Fruit fly (Drosophila melanogaster): ENCODE results near the gene CG13004.
A peak's percentile ranks its signal among the peaks of the same experiment; 100 is the strongest.

Gene CG13004

DNA sequence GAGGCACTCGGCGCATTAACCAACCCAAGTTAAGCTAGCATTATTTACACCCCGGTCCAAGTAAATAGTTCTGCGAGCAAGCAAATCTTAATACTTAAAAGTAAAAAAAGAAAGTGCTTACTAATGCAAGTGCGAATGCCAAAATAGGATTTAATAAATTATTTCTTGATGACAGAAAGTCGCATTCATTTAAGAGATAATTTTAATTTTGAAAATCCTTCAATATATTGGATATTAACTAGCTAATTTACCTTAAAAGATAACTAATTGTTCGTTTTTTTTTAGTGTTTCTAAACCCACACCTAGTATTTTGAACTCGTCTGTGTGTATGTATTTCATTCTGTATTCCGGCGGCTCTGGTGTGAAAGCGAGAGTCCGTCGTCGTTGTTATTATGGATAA lies 19.4 kb upstream of the CG13004 start (continued):
- TF ChIP-seq stc (GFP tag; IDR thresholded peaks at IDR 0.05) = peak; percentile 52
- peak; percentile 47 for TF ChIP-seq esg (GFP tag; conservative IDR thresholded peaks at IDR 0.05)
- peak; percentile 12 for TF ChIP-seq caup (GFP tag; optimal IDR thresholded peaks at IDR 0.05; ENCODE audit: severe bottlenecking)
- peak; percentile 61 for TF ChIP-seq HLH3B (GFP tag; IDR thresholded peaks at IDR 0.05)
- no peak for TF ChIP-seq Doc2 (GFP tag; IDR thresholded peaks at IDR 0.05)
- peak; percentile 26 for TF ChIP-seq CG10654 (GFP tag; optimal IDR thresholded peaks at IDR 0.05)
- TF ChIP-seq Vsx1 (GFP tag; optimal IDR thresholded peaks at IDR 0.05) = peak; percentile 31
- TF ChIP-seq ase (GFP tag; IDR thresholded peaks at IDR 0.05) = peak; percentile 14; the same call in 1 of the 3 replicates
- TF ChIP-seq Hr51 (GFP tag; optimal IDR thresholded peaks at IDR 0.05) = peak in 1 of 2 experiments; percentile 80
- TF ChIP-seq Ptx1 (GFP tag; IDR thresholded peaks at IDR 0.05) = peak; percentile 65; the same call in 1 of the 2 replicates
- peak; percentile 9 for TF ChIP-seq CG1602 (GFP tag; optimal IDR thresholded peaks at IDR 0.05)
- TF ChIP-seq Ets65A (GFP tag) = peak; percentile 80
- peak; percentile 51 for TF ChIP-seq CG12659 (GFP tag; optimal IDR thresholded peaks at IDR 0.05)
- TF ChIP-seq cad (GFP tag; optimal IDR thresholded peaks at IDR 0.05) = no peak
- no peak for TF ChIP-seq sim (GFP tag; IDR thresholded peaks at IDR 0.05)
- TF ChIP-seq CG17385 (GFP tag; optimal IDR thresholded peaks at IDR 0.05) = peak; percentile 50
- peak; percentile 45 for TF ChIP-seq CG12219 (GFP tag; optimal IDR thresholded peaks at IDR 0.05)
- TF ChIP-seq Lim3 (GFP tag; IDR thresholded peaks at IDR 0.05) = no peak
- 0 out of 2 replicates have a peak, but pooled peaks have one; percentile 23 for TF ChIP-seq H2.0 (GFP tag; IDR thresholded peaks at IDR 0.05)
- TF ChIP-seq unpg (GFP tag; optimal IDR thresholded peaks at IDR 0.05) = peak; percentile 73
- no peak for TF ChIP-seq C15 (GFP tag; IDR thresholded peaks at IDR 0.05)
- no peak for TF ChIP-seq fd64A (GFP tag; optimal IDR thresholded peaks at IDR 0.05)
- TF ChIP-seq tio (GFP tag; optimal IDR thresholded peaks at IDR 0.05) = peak; percentile 28
- TF ChIP-seq CG5245 (GFP tag; optimal IDR thresholded peaks at IDR 0.05) = peak; percentile 10
- peak; percentile 69 for TF ChIP-seq Asciz (GFP tag; optimal IDR thresholded peaks at IDR 0.05)
- peak; percentile 13 for TF ChIP-seq Fer3 (tag; optimal IDR thresholded peaks at IDR 0.05)
- TF ChIP-seq Hr78 (GFP tag; optimal IDR thresholded peaks at IDR 0.05) = peak in 1 of 2 experiments; percentile 7
- peak; percentile 37 for TF ChIP-seq CG9437 (GFP tag; optimal IDR thresholded peaks at IDR 0.05)
- TF ChIP-seq grau (tag; optimal IDR thresholded peaks at IDR 0.05) = peak; percentile 63
- peak; percentile 66 for TF ChIP-seq PHDP (tag; optimal IDR thresholded peaks at IDR 0.05)
- TF ChIP-seq CG3407 (GFP tag; optimal IDR thresholded peaks at IDR 0.05) = peak; percentile 22
- peak; percentile 49 for TF ChIP-seq CG1233 (GFP tag; optimal IDR thresholded peaks at IDR 0.05)
- peak; percentile 27 for TF ChIP-seq CG10209 (GFP tag; optimal IDR thresholded peaks at IDR 0.05)
- peak; percentile 33 to 44 for TF ChIP-seq dpn (GFP tag; optimal IDR thresholded peaks at IDR 0.05)
- TF ChIP-seq CG13775 (GFP tag; optimal IDR thresholded peaks at IDR 0.05) = peak; percentile 25
- TF ChIP-seq Ada2b (GFP tag; IDR thresholded peaks at IDR 0.05) = peak; percentile 45
- no peak for TF ChIP-seq eyg (GFP tag; optimal IDR thresholded peaks at IDR 0.05)
- TF ChIP-seq prd (optimal IDR thresholded peaks at IDR 0.05) = no peak
- peak; percentile 42; the same call in 2 of the 3 replicates for TF ChIP-seq prd (GFP tag; IDR thresholded peaks at IDR 0.05)
- peak; percentile 6 for TF ChIP-seq CG16863 (GFP tag; optimal IDR thresholded peaks at IDR 0.05)
- TF ChIP-seq Tbp (GFP tag; optimal IDR thresholded peaks at IDR 0.05) = no peak
- peak; percentile 7 for TF ChIP-seq scrt (GFP tag; optimal IDR thresholded peaks at IDR 0.05)
- peak; percentile 85 for TF ChIP-seq sens (GFP tag)
- TF ChIP-seq CG11247 (GFP tag; IDR thresholded peaks at IDR 0.05) = no peak
- peak; percentile 24 for TF ChIP-seq CG9817 (tag; optimal IDR thresholded peaks at IDR 0.05)
- TF ChIP-seq pzg (GFP tag; optimal IDR thresholded peaks at IDR 0.05) = no peak
- peak; percentile 32; the same call in 1 of the 2 replicates for TF ChIP-seq Rfx (GFP tag; IDR thresholded peaks at IDR 0.05)
- no peak for TF ChIP-seq CG9797 (GFP tag; optimal IDR thresholded peaks at IDR 0.05)
- TF ChIP-seq CG6654 (GFP tag; optimal IDR thresholded peaks at IDR 0.05) = peak; percentile 6
- TF ChIP-seq fd96Cb (tag; optimal IDR thresholded peaks at IDR 0.05) = peak; percentile 65
- TF ChIP-seq CG6689 (GFP tag; IDR thresholded peaks at IDR 0.05) = peak; percentile 49; the same call in 1 of the 2 replicates

Data from whole organism, embryonic.